Fruit fly (Drosophila melanogaster) whole organism, larva: ENCODE data around the gene CG9356.

Experiments used
- noc ChIP-seq: fragments of 200-800 bp; sonication (Bioruptor generic); optimal IDR thresholded peaks from 3 replicates; lab custom pipeline; 2019; ENCODE audit warnings: missing biosample characterization, mild to moderate bottlenecking, missing genetic modification characterization, moderate library complexity

CG9356 gene

DNA sequence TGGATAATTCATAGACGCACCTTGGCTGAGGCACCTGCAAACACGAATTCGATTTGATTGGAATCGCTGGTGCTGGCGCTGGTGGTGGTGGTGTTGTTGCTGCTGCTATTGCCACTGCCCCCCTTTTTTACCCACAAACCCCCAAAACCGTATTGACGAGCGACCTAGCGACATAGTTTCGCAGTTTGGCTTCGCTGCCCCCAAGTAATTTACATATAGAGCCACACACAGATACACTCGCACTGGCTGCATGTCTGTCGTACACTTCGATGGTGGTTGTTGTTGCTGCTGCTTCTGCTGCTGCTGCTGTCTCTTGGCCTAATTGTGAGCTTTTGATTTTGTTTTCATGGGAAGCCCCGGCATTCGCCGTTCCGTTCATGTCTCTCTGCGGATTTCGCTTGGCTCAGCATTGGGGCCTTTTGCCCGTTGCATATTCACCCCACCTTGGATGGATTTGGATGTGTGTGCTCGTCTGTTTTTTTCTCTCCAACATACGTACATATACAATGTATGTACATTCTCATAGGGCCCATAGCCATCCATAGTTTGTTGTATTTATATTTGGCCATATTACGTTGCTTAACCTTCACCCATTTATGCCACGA is 20.1 kb upstream of the CG9356 start:
- no peak for TF ChIP-seq noc (tag; lab: Kevin White, UChicago)

DNA sequence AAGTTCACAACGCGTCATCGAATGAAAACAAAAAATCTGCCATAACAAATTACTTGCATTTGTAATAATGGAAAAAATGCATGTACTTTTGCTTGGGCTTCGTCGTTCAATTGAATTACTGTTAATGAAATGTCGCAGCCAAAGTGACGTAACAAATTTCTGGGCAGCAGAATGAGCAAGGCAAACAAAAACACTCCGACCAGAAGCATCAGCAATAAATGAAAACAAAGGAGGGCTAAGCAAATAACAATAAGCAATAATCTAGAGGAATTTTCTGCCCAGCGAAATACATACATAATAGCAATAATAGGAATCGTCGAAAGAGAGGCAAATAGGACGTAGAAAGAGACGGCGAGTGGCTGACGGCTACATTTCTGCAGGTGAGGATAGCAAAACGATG is 18.3 kb upstream of the CG9356 start:
- no peak for TF ChIP-seq noc (tag; lab: Kevin White, UChicago)

DNA sequence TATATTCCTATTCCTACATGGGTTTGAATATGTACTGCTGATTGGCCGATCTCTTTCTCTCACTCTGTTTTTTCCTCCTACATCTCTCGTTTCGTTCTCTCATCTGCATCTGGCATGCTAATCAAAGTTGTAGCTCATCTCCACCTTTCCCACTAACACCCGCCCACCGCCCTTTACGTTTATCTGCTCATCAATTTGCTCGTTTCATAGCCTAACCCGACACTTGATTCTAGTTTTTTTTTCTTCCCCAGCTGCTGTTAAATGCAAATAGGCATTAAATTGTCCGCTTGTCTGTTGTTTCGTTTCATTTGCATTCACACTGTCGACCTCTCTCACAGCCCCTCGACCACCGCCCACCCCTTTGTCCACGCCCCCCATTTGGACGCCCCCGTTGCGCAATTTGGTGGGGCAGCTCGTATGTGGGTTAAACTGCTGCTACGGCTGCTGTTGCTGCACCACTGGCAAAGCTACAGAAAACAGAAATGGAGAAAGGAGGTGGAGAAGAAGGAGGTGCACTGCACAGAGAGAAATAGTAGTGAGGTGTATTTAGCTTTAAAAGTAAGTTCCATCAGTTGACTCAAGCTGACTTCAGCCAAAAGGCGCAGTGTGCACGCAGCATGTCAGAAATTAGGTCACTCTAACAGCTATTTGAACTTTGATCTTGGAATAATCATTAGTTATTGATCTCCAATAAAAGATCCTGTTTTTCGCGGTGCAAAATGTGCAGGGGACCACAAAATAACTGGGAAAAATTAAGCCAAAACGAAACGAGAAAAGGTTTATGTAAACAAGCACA is 16.6 kb upstream of the CG9356 start:
- no peak for TF ChIP-seq noc (tag; lab: Kevin White, UChicago)

DNA sequence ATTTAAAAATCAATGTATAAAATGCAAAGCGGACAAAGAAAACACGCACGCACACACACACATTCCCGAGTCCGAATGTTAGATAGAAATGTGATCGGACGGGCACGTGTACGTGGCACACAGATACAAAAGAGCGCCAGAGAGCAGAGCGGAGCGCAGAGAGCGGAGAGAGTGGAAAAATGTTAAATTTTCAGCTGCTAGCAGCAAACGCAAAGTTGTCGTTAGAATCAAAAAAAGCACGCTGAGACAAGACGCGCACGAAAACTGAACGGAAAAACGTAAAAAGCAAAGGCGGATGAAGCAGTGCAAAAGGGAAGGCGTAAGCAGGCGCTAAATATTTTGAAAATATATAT is 15.2 kb upstream of the CG9356 start:
- TF ChIP-seq noc (tag; lab: Kevin White, UChicago) = no peak

DNA sequence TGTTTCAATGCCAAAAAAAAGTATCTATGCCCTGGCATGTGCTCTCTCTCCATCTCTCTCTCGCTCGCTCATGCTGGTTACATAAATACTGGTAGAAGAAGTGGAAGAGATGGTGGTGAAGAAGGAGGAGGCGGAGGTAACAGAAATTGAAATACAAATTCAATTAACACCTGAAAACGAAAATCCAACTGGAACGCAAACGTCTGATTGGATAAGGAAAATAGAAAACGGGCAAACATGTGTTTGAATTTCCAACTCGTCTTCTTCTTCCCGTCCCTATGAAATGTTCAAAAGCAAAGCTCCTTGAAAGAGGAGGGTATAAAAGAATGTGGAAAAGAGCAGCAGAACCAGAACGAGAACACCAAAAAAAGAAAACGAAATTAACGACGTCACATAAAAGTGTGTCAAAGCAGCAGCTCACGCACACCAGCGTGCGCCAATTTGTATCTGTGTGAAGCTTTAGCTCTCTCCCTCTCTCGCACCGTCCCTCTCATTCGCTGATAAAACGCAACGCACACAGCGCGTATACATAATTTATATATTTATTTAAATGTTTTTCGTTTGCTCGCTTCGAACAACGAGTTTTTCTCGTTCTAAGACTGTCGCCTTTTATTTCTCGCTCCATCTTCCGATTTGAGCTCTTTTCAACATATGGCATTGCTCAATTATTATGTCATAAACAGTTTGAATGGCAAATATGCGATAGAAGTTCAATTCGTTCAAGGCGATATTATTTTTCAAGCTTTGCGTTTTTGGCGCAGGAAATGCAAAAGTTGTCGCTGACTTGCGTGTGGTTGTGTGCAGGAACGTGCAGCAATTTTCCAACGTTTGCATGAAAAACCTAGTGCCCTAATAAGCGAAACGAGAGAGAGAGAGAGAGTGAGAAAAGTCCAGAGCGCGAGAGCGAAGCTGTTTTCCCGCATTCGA is 14.6 kb upstream of the CG9356 start:
- no peak for TF ChIP-seq noc (tag; lab: Kevin White, UChicago)

DNA sequence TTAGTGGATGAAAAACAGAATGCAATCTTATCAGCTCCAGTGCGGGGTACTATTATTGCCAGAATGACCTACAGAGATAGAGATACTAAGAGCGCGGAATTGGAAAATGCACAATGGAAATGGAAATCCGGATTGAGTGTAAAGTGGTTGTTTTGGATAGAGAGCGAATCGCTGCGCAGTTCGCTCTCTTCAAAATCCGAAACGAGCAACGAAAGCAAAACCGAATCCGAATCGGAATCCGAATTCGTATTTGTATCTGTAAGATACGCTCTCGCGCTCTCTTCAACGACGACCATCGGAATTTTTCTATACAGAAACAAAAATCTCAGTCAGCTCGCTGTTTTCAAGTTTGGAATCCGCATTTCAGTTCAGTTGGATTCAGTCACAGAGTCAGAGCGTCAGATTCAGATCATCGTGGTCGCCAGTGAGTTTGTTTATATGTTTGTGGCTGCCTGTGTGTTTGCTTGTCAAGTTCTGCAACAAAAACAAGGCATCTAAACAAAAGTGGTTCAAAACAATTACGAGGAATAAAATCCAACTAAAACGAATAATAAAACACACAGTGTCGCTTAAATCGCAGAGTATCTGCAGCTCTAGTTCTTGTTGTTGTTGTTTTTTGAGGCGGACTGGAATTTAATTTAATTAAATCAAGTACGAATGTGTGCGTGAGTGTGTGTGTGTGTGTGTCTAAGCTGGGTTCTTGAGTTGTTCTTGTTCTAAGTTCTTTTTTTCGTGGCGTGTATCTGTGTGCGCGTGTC is 13.7 kb upstream of the CG9356 start, which contains the start of gene ps:
Gene ps (plus strand): TSS at position 364 of the 758 bp plus-strand sequence.
- peak; percentile 61 for TF ChIP-seq noc (tag; lab: Kevin White, UChicago)

DNA sequence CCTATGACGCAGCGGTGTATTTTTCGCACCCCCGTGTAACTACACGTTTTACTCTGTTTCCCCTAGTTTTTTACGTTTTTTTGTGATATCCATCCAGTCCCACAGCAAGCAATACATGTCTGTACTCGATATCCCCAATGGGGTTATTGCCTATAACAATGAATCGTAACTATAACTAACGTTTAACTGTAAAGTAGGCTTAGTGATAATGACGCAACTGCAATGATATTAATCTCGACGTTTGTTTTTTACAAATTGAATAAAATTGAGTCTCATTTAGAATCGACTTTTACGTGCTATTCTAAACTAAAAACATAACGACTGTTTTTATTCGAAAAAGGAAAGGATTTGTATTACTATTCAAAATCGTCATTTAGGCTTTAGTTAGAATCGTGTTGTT is 12.9 kb upstream of the CG9356 start:
- no peak for TF ChIP-seq noc (tag; lab: Kevin White, UChicago)

DNA sequence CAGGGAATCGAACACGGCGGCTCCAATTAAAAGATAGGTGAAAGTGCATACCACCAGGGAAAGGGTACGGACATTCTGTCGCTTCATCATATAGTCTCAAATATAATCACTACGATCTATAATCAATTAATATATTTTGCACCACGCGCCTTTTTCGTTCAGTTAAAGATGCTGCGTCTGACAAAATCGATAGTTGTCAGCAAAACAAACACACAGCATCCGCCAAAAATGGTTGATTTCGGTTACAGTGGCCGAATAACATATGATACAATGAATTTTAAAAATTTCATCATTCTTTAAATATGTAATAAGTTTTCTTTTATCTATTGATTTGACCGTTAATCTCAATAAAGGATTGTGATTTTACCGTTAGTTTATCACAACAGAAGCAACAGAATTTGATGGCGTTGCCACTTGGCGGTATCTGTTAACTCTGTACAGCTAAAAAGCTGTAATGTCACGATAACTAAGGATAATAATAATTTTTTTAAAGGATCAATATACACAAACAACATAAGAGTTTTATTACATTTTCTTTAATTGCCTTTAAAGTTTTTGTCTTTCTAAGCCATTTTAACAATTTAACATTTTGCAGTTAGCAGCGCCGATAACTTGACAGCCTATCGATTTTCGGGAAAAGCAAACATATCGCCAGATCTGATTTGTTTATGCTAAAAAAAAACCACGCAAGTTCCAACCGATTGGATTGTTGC is 8.0 kb upstream of the CG9356 start, which contains the start of the genes Task7 and alpha-Man-IIa:
Gene Task7 (minus strand): TSS at position 366 of the 713 bp plus-strand sequence.
Gene alpha-Man-IIa (plus strand): TSS at position 621 of the 713 bp plus-strand sequence.
- TF ChIP-seq noc (tag; lab: Kevin White, UChicago) = no peak

DNA sequence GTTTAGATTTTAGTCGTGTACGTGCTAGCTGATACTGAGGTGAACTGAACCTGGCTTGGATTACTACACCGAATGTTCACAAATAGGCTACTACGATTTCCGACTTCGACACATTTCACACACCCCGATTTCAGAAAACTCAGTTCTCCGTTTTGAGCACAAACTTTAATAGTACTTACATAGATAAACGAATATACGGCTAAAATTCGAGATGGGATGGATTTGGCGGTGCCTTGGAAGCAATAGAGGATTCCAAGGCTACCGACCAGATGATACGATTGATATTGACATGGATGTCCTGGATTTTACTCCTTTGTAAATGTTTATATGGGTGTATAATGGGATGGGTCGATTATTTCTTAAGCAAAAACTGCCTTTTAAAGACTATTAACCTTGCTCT is 6.1 kb upstream of the CG9356 start, which contains the start of gene betaTub85D:
Gene betaTub85D (minus strand): TSS at position 101 of the 400 bp plus-strand sequence.
- no peak for TF ChIP-seq noc (tag; lab: Kevin White, UChicago)

DNA sequence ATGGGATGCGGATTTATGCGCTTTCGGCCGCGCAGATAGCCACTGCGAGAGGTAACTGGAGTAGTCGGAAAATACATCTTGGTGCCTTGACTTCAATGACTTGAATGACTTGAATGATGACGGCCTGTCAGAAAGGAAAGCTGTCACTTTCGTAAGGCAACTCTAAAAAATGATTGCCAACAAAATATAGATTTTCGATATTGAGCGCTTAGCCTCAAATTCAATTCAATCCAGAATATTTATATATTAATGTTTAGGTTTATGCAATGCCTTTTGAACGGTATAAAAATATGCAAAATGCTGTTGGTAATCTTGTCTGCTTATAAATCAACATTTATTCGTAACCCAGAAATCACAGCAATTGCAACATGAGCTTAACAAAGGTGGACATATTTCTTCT is 4.0 kb upstream of the CG9356 start, which contains the start of gene CG44261:
Gene CG44261 (minus strand): TSS at position 101 of the 400 bp plus-strand sequence.
- TF ChIP-seq noc (tag; lab: Kevin White, UChicago) = no peak

DNA sequence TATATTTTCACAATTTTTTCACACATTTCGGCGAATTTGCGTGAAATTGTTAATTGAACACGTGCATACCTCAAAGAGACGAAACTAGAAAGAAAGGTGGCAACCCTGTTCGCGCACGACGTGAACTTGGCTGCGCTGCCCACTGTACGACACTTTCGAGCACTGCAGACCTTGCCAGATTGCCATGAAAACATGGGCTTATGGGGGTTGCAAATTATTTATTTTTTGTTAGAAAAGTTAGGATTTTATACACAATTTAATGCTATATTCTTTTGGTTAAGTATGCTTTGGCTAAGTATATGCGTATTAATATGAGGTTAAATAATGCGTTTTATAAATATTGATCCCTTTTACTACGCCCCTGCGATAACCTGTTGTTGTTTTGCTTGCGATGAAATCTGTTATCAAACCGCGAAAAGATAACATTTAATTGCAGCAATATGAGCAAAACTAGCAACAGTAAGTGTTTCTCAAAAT is 2.9 kb downstream of the CG9356 start, which contains the start of the genes RpL34b and CG8132:
Gene RpL34b (minus strand): TSS at position 100 of the 477 bp plus-strand sequence.
Gene CG8132 (plus strand): TSS at position 369 of the 477 bp plus-strand sequence.
- peak; percentile 96 for TF ChIP-seq noc (tag; lab: Kevin White, UChicago)

DNA sequence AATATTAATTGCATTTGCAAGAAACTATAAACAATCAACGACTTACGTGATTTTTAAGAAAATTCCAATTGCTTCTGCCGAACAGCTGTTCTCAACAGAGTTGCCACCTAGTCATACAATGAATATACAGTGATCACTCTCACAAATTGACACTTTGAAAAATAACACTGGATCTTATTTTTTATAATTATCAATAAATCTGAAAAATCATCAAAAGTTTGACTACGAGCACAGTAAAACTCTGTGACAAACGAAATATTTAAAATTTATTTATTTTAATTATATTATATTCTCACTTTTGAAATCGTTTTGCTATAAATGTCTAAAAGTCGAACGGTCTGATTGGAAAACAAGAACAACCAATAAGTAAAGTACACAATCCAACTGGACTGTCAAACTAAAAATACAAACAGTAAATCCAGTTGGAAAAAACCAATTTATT is 4.1 kb downstream of the CG9356 start, which contains the start of gene CG34117:
Gene CG34117 (minus strand): TSS at position 103 of the 442 bp plus-strand sequence.
- peak; percentile 85 for TF ChIP-seq noc (tag; lab: Kevin White, UChicago)

DNA sequence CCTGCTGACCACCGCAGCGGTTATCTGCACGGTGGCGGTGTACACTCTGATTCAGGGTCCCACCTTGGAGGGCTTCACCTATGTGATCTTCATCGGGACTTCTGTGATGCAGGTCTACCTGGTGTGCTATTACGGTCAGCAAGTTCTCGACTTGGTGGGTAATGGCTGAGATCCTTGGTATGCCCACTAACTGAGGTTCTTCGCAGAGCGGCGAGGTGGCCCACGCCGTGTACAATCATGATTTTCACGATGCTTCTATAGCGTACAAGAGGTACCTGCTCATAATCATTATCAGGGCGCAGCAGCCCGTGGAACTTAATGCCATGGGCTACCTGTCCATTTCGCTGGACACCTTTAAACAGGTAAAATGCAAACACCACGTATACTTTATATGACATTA is 5.0 kb downstream of the CG9356 start:
- TF ChIP-seq noc (tag; lab: Kevin White, UChicago) = no peak

DNA sequence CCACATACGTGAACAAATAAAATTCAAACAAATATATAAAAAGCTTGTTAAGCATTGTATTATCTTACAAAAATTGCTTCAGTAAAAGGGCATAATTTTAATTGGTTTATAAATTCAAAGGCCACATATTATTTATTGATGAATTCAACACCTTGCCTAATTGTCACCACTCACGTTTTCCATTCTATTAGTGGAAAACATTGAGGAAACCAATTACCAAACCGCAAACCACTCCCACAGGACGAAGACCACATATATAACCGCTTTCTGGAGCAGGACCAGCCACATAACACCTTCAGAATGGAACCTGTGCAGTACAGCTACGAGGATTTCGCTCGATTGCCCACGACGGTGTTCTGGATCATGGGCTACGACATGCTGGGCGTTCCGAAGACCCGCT is 6.2 kb downstream of the CG9356 start, which contains the start of gene Or85f:
Gene Or85f (plus strand): TSS at position 301 of the 400 bp plus-strand sequence.
- no peak for TF ChIP-seq noc (tag; lab: Kevin White, UChicago)
